Worm (Caenorhabditis elegans) whole organism, L2 larva: ENCODE data around the gene clec-149.

ENCODE experiments used
- ZK546.5 ChIP-seq: sonication (generic microtip); optimal IDR thresholded peaks from 2 replicates; lab custom pipeline; 2017; ENCODE audit warnings: missing biosample characterization, missing genetic modification characterization
- alr-1 ChIP-seq: fragments of 150-350 bp; optimal IDR thresholded peaks from 2 replicates; lab custom pipeline; 2014; ENCODE audit warnings: missing biosample characterization, missing genetic modification characterization
- ama-1 ChIP-seq: fragments of 150-350 bp; optimal IDR thresholded peaks from 2 replicates; lab custom pipeline; 2018; ENCODE audit warnings: inconsistent platforms
- blmp-1 ChIP-seq: sonication (generic microtip); optimal IDR thresholded peaks from 2 replicates; lab custom pipeline; 2017; ENCODE audit warnings: missing genetic modification characterization, mild to moderate bottlenecking, missing compliant biosample characterization, antibody characterized with exemption, moderate library complexity; ENCODE audit not compliant: insufficient read depth
- ceh-82 ChIP-seq: fragments of 150-350 bp; optimal IDR thresholded peaks from 2 replicates; lab custom pipeline; 2014; ENCODE audit warnings: missing biosample characterization, missing genetic modification characterization
- lin-13 ChIP-seq: fragments of 150-350 bp; optimal IDR thresholded peaks from 2 replicates; lab custom pipeline; 2014; ENCODE audit warnings: missing biosample characterization, missing genetic modification reagents, missing genetic modification characterization
- mdl-1 ChIP-seq, 2 experiments: fragments of 150-350 bp in 1 of 2; sonication (generic microtip) in 1 of 2; optimal IDR thresholded peaks; 2 replicates each; lab custom pipeline; 2017; ENCODE audit warnings: missing biosample characterization in 2 of 2, missing genetic modification characterization in 2 of 2
- nhr-237 ChIP-seq: fragments of 150-350 bp; optimal IDR thresholded peaks from 2 replicates; lab custom pipeline; 2014; ENCODE audit warnings: missing biosample characterization, missing genetic modification characterization
- nhr-6 ChIP-seq: fragments of 150-350 bp; optimal IDR thresholded peaks from 2 replicates; lab custom pipeline; 2014; ENCODE audit warnings: missing biosample characterization, missing genetic modification characterization
- unc-62 ChIP-seq: fragments of 150-350 bp; optimal IDR thresholded peaks from 2 replicates; lab custom pipeline; 2014; ENCODE audit warnings: missing biosample characterization, missing genetic modification reagents, missing genetic modification characterization
- ztf-11 ChIP-seq: sonication (generic microtip); optimal IDR thresholded peaks from 2 replicates; lab custom pipeline; 2017; ENCODE audit warnings: missing biosample characterization, missing genetic modification characterization

- TF ChIP-seq nhr-6 (tag; lab: Kevin White, UChicago): no peak
- no peak for TF ChIP-seq ZK546.5 (tag; lab: Kevin White, UChicago)
- TF ChIP-seq lin-13 (GFP tag; lab: Kevin White, UChicago): no peak
- no peak for TF ChIP-seq ama-1
- TF ChIP-seq alr-1 (tag; lab: Kevin White, UChicago): no peak
- TF ChIP-seq ceh-82 (tag; lab: Kevin White, UChicago): no peak
- no peak for TF ChIP-seq blmp-1 (tag; lab: Kevin White, UChicago)
- no peak for TF ChIP-seq nhr-237 (tag; lab: Kevin White, UChicago)
- TF ChIP-seq unc-62 (GFP tag; lab: Kevin White, UChicago): no peak
- no peak for TF ChIP-seq ztf-11 (tag; lab: Kevin White, UChicago)
- no peak for TF ChIP-seq mdl-1 (tag; optimal IDR thresholded peaks at IDR 0.05; lab: Kevin White, UChicago)
These were observed 49.4 kb downstream of the clec-149 start, which contains the start of the genes T24C4.3 and clc-20 for ce11 chrIII:872373-872772.
